Worm (Caenorhabditis elegans) whole organism, early embryonic: ENCODE measurements around the gene str-118.

Experiments
- F13C5.2 ChIP-seq: sonication (generic microtip); optimal IDR thresholded peaks from 2 replicates; lab custom pipeline; 2017; ENCODE audit warnings: mild to moderate bottlenecking, missing genetic modification characterization, inconsistent platforms, missing compliant biosample characterization
- aly-1 ChIP-seq: sonication (generic microtip); optimal IDR thresholded peaks from 2 replicates; lab custom pipeline; 2016; ENCODE audit warnings: missing genetic modification characterization, missing compliant biosample characterization
- ama-1 ChIP-seq: fragments of 150-350 bp; optimal IDR thresholded peaks from 2 replicates; lab custom pipeline; 2014
- ceh-13 ChIP-seq: fragments of 200-800 bp; sonication (Bioruptor generic); optimal IDR thresholded peaks from 2 replicates; lab custom pipeline; 2018; ENCODE audit warnings: mild to moderate bottlenecking, missing genetic modification characterization, missing compliant biosample characterization
- hmbx-1 ChIP-seq: sonication (generic microtip); optimal IDR thresholded peaks from 2 replicates; lab custom pipeline; 2016; ENCODE audit warnings: mild to moderate bottlenecking, missing genetic modification characterization, missing compliant biosample characterization
- hmg-4 ChIP-seq: fragments of 200-800 bp; sonication (Bioruptor generic); optimal IDR thresholded peaks from 2 replicates; lab custom pipeline; 2018; ENCODE audit warnings: mild to moderate bottlenecking, missing genetic modification characterization, missing compliant biosample characterization
- pes-1 ChIP-seq: fragments of 200-800 bp; sonication (Bioruptor generic); IDR thresholded peaks from 2 replicates; pipeline ENCODE4 v1.3.6; 2022; ENCODE audit warnings: missing genetic modification reagents, missing genetic modification characterization, missing compliant biosample characterization
- sea-1 ChIP-seq: fragments of 200-800 bp; sonication (Bioruptor generic); conservative IDR thresholded peaks from 2 replicates; pipeline ENCODE4 v1.3.6; 2022; ENCODE audit warnings: missing genetic modification characterization, missing compliant biosample characterization
- tbx-11 ChIP-seq: fragments of 200-800 bp; sonication (Bioruptor generic); IDR thresholded peaks from 2 replicates; pipeline ENCODE4 v1.3.6; 2022; ENCODE audit warnings: missing genetic modification characterization, missing compliant biosample characterization
- tbx-37 ChIP-seq: fragments of 200-800 bp; sonication (Bioruptor generic); conservative IDR thresholded peaks from 2 replicates; pipeline ENCODE4 v1.3.6; 2022; ENCODE audit warnings: missing genetic modification reagents, missing genetic modification characterization, missing compliant biosample characterization

ce11 chrV:10030992-10031383, 21.0 kb upstream of the str-118 start, which contains the start of gene acl-2:
- TF ChIP-seq F13C5.2 (no peak), sea-1 (GFP tag; lab: Robert Waterston, UW) (no peak), tbx-37 (no peak), pes-1 (no peak), ama-1 (lab: Kevin White, UChicago) (no peak), hmg-4 (no peak), tbx-11 (GFP tag; lab: Robert Waterston, UW) (no peak), ceh-13 (no peak), aly-1 (tag; lab: Kevin White, UChicago) (no peak), hmbx-1 (no peak)
